Fruit fly (Drosophila melanogaster) whole organism, prepupa: ENCODE measurements around the gene CG32817.
A peak's percentile ranks its signal among the peaks of the same experiment; 100 is the strongest.

Source experiments
- Blimp-1 ChIP-seq: fragments of 200-800 bp; sonication (Bioruptor generic); optimal IDR thresholded peaks from 3 replicates; lab custom pipeline; 2017; ENCODE audit warnings: missing biosample characterization, missing genetic modification characterization, mild to moderate bottlenecking, moderate library complexity, missing genetic modification reagents
- CG10631 ChIP-seq: fragments of 200-800 bp; sonication (Bioruptor generic); optimal IDR thresholded peaks from 2 replicates; lab custom pipeline; 2016; ENCODE audit warnings: missing biosample characterization, missing genetic modification characterization
- CG10669 ChIP-seq: fragments of 200-800 bp; sonication (Bioruptor generic); optimal IDR thresholded peaks from 3 replicates; lab custom pipeline; 2018; ENCODE audit warnings: missing biosample characterization, mild to moderate bottlenecking, missing genetic modification characterization, moderate library complexity
- CG11294 ChIP-seq: fragments of 200-800 bp; sonication (Bioruptor generic); IDR thresholded peaks from 2 replicates; pipeline ENCODE4 v1.3.6; 2022; ENCODE audit warnings: missing biosample characterization, missing genetic modification characterization
- CG11762 ChIP-seq: fragments of 200-800 bp; sonication (Bioruptor generic); optimal IDR thresholded peaks from 3 replicates; lab custom pipeline; 2016; ENCODE audit warnings: missing biosample characterization, missing genetic modification characterization; ENCODE audit not compliant: insufficient read depth
- CG11902 ChIP-seq: fragments of 200-800 bp; sonication (Bioruptor generic); optimal IDR thresholded peaks from 3 replicates; lab custom pipeline; 2016; ENCODE audit warnings: missing biosample characterization, missing genetic modification characterization
- CG16779 ChIP-seq: fragments of 200-800 bp; sonication (Bioruptor generic); optimal IDR thresholded peaks from 3 replicates; lab custom pipeline; 2017; ENCODE audit warnings: missing biosample characterization, mild to moderate bottlenecking, missing genetic modification characterization
- CG31627 ChIP-seq: fragments of 200-800 bp; sonication (Bioruptor generic); optimal IDR thresholded peaks from 3 replicates; lab custom pipeline; 2016; ENCODE audit warnings: missing biosample characterization, missing genetic modification characterization
- CG32006 ChIP-seq: fragments of 200-800 bp; sonication (Bioruptor generic); optimal IDR thresholded peaks from 3 replicates; lab custom pipeline; 2017; ENCODE audit warnings: missing biosample characterization, mild to moderate bottlenecking, missing genetic modification characterization
- CG34406 ChIP-seq: fragments of 200-800 bp; sonication (Bioruptor generic); optimal IDR thresholded peaks from 3 replicates; lab custom pipeline; 2016; ENCODE audit warnings: missing biosample characterization, missing genetic modification characterization
- CG3919 ChIP-seq: fragments of 200-800 bp; sonication (Bioruptor generic); optimal IDR thresholded peaks from 3 replicates; lab custom pipeline; 2016; ENCODE audit warnings: missing biosample characterization, missing genetic modification characterization
- CG6163 ChIP-seq: fragments of 200-800 bp; sonication (Bioruptor generic); IDR thresholded peaks from 3 replicates; pipeline ENCODE4 v1.3.6; 2022; ENCODE audit warnings: missing biosample characterization, missing genetic modification characterization
- CG6276 ChIP-seq: fragments of 200-800 bp; sonication (Bioruptor generic); optimal IDR thresholded peaks from 2 replicates; lab custom pipeline; 2017; ENCODE audit warnings: missing biosample characterization, mild to moderate bottlenecking, missing genetic modification characterization
- CG6808 ChIP-seq: fragments of 200-800 bp; sonication (Bioruptor generic); optimal IDR thresholded peaks from 3 replicates; lab custom pipeline; 2017; ENCODE audit warnings: missing biosample characterization, missing genetic modification characterization, mild to moderate bottlenecking, moderate library complexity, missing genetic modification reagents
- CG6854 ChIP-seq: fragments of 200-800 bp; sonication (Bioruptor generic); optimal IDR thresholded peaks from 2 replicates; lab custom pipeline; 2017; ENCODE audit warnings: missing biosample characterization, mild to moderate bottlenecking, missing genetic modification characterization
- CG7368 ChIP-seq: fragments of 200-800 bp; sonication (Bioruptor generic); optimal IDR thresholded peaks from 3 replicates; lab custom pipeline; 2016; ENCODE audit warnings: missing biosample characterization, missing genetic modification characterization
- CG8319 ChIP-seq: fragments of 200-800 bp; sonication (Bioruptor generic); optimal IDR thresholded peaks from 3 replicates; lab custom pipeline; 2016; ENCODE audit warnings: missing biosample characterization, missing genetic modification characterization
- CG8632 ChIP-seq: fragments of 200-800 bp; sonication (Bioruptor generic); optimal IDR thresholded peaks from 3 replicates; lab custom pipeline; 2016; ENCODE audit warnings: missing biosample characterization, missing genetic modification characterization
- Eip78C ChIP-seq: fragments of 200-800 bp; sonication (Bioruptor generic); peaks from one replicate; lab custom pipeline; 2016; ENCODE audit warnings: missing biosample characterization, missing genetic modification characterization
- Eip93F ChIP-seq: fragments of 200-800 bp; sonication (Bioruptor generic); optimal IDR thresholded peaks from 2 replicates; lab custom pipeline; 2016; ENCODE audit warnings: missing biosample characterization, mild to moderate bottlenecking, missing genetic modification characterization
- Ets21C ChIP-seq: fragments of 200-800 bp; sonication (Bioruptor generic); optimal IDR thresholded peaks from 3 replicates; lab custom pipeline; 2016; ENCODE audit warnings: missing biosample characterization, missing genetic modification characterization
- Ets96B ChIP-seq: fragments of 200-800 bp; optimal IDR thresholded peaks from 2 replicates; lab custom pipeline; 2019; ENCODE audit warnings: missing biosample characterization, mild to moderate bottlenecking, missing genetic modification characterization, moderate library complexity
- Gug ChIP-seq: fragments of 200-800 bp; sonication (Bioruptor generic); IDR thresholded peaks from 2 replicates; pipeline ENCODE4 v1.3.6; 2022; ENCODE audit warnings: missing biosample characterization, missing genetic modification characterization
- Hr38 ChIP-seq: sonication (Bioruptor generic); optimal IDR thresholded peaks from 2 replicates; lab custom pipeline; 2016; ENCODE audit warnings: missing biosample characterization, missing genetic modification characterization
- Hr39 ChIP-seq: fragments of 200-800 bp; sonication (Bioruptor generic); optimal IDR thresholded peaks from 2 replicates; lab custom pipeline; 2016; ENCODE audit warnings: missing biosample characterization, missing genetic modification characterization
- Hr4 ChIP-seq: fragments of 200-800 bp; sonication (Bioruptor generic); optimal IDR thresholded peaks from 3 replicates; lab custom pipeline; 2016; ENCODE audit warnings: missing biosample characterization, missing genetic modification characterization
- OdsH ChIP-seq: fragments of 200-800 bp; sonication (Bioruptor generic); optimal IDR thresholded peaks from 3 replicates; lab custom pipeline; 2016; ENCODE audit warnings: missing biosample characterization, missing genetic modification characterization
- Smox ChIP-seq: fragments of 200-800 bp; sonication (Bioruptor generic); optimal IDR thresholded peaks from 3 replicates; lab custom pipeline; 2016; ENCODE audit warnings: missing biosample characterization, missing genetic modification characterization
- Sox102F ChIP-seq: fragments of 200-800 bp; sonication (Bioruptor generic); optimal IDR thresholded peaks from 2 replicates; lab custom pipeline; 2016; ENCODE audit warnings: missing biosample characterization, mild to moderate bottlenecking, missing genetic modification characterization
- Sox14 ChIP-seq: fragments of 200-800 bp; sonication (Bioruptor generic); optimal IDR thresholded peaks from 3 replicates; lab custom pipeline; 2016; ENCODE audit warnings: missing biosample characterization, missing genetic modification characterization
- Sox15 ChIP-seq: fragments of 200-800 bp; sonication (Bioruptor generic); optimal IDR thresholded peaks from 3 replicates; lab custom pipeline; 2016; ENCODE audit warnings: missing biosample characterization, missing genetic modification characterization
- achi ChIP-seq: fragments of 200-800 bp; sonication (Bioruptor generic); optimal IDR thresholded peaks from 3 replicates; lab custom pipeline; 2016; ENCODE audit warnings: missing biosample characterization, missing genetic modification characterization
- acj6 ChIP-seq: fragments of 200-800 bp; sonication (Bioruptor generic); optimal IDR thresholded peaks from 3 replicates; lab custom pipeline; 2016; ENCODE audit warnings: missing biosample characterization, missing genetic modification characterization
- cyc ChIP-seq: fragments of 200-800 bp; sonication (Bioruptor generic); optimal IDR thresholded peaks from 3 replicates; lab custom pipeline; 2016; ENCODE audit warnings: missing biosample characterization, missing genetic modification characterization
- dac ChIP-seq: fragments of 200-800 bp; sonication (Bioruptor generic); optimal IDR thresholded peaks from 2 replicates; lab custom pipeline; 2017; ENCODE audit warnings: missing biosample characterization, mild to moderate bottlenecking, missing genetic modification characterization
- dsx ChIP-seq: fragments of 200-800 bp; optimal IDR thresholded peaks from 3 replicates; lab custom pipeline; 2019; ENCODE audit warnings: missing biosample characterization, mild to moderate bottlenecking, missing genetic modification characterization, moderate library complexity; ENCODE audit not compliant: poor library complexity, severe bottlenecking
- esn ChIP-seq: fragments of 200-800 bp; sonication (Bioruptor generic); optimal IDR thresholded peaks from 2 replicates; lab custom pipeline; 2016; ENCODE audit warnings: missing biosample characterization, mild to moderate bottlenecking, missing genetic modification characterization, moderate library complexity
- fd59A ChIP-seq: fragments of 200-800 bp; sonication (Bioruptor generic); optimal IDR thresholded peaks from 2 replicates; lab custom pipeline; 2017; ENCODE audit warnings: missing biosample characterization, mild to moderate bottlenecking, missing genetic modification characterization, missing genetic modification reagents
- fd85E ChIP-seq: fragments of 200-800 bp; sonication (Bioruptor generic); optimal IDR thresholded peaks from 3 replicates; lab custom pipeline; 2016; ENCODE audit warnings: missing biosample characterization, missing genetic modification characterization
- fkh ChIP-seq: fragments of 200-800 bp; sonication (Bioruptor generic); optimal IDR thresholded peaks from 3 replicates; lab custom pipeline; 2017; ENCODE audit warnings: missing biosample characterization, mild to moderate bottlenecking, missing genetic modification characterization, moderate library complexity
- lz ChIP-seq: fragments of 200-800 bp; sonication (Bioruptor generic); optimal IDR thresholded peaks from 3 replicates; lab custom pipeline; 2016; ENCODE audit warnings: missing biosample characterization, missing genetic modification characterization
- net ChIP-seq: fragments of 200-800 bp; sonication (Bioruptor generic); optimal IDR thresholded peaks from 3 replicates; lab custom pipeline; 2016; ENCODE audit warnings: missing biosample characterization, missing genetic modification characterization
- pdm3 ChIP-seq: fragments of 200-800 bp; sonication (Bioruptor generic); optimal IDR thresholded peaks from 3 replicates; lab custom pipeline; 2016; ENCODE audit warnings: missing biosample characterization, missing genetic modification characterization
- salr ChIP-seq, 2 experiments: fragments of 200-800 bp; sonication (Bioruptor generic); optimal IDR thresholded peaks; 3 replicates each; lab custom pipeline; 2016 to 2018; ENCODE audit warnings: missing biosample characterization in 2 of 2, missing genetic modification characterization in 2 of 2, mild to moderate bottlenecking in 1 of 2
- svp ChIP-seq: fragments of 200-800 bp; sonication (Bioruptor generic); peaks from one replicate; lab custom pipeline; 2016; ENCODE audit warnings: missing biosample characterization, missing genetic modification characterization
- topi ChIP-seq: fragments of 200-800 bp; sonication (Bioruptor generic); optimal IDR thresholded peaks from 3 replicates; lab custom pipeline; 2016; ENCODE audit warnings: missing biosample characterization, missing genetic modification characterization
- vri ChIP-seq: fragments of 200-800 bp; sonication (Bioruptor generic); optimal IDR thresholded peaks from 3 replicates; lab custom pipeline; 2016; ENCODE audit warnings: missing biosample characterization, mild to moderate bottlenecking, missing genetic modification characterization

Gene CG32817

dm6 chrX:522357-523043 is 43.6 kb downstream of the CG32817 start (continued):
- TF ChIP-seq CG6163 (GFP tag; lab: Robert Waterston, UW), result peak; percentile 86
- TF ChIP-seq esn, result peak; percentile 81
- peak; percentile 73 for TF ChIP-seq acj6
- peak; percentile 91 for TF ChIP-seq svp
- TF ChIP-seq salr (GFP tag; optimal IDR thresholded peaks at IDR 0.05; lab: Kevin White, UChicago), result peak; percentile 38 to 41
- peak; percentile 60 for TF ChIP-seq CG8632 (GFP tag; lab: Kevin White, UChicago)
- TF ChIP-seq Gug (GFP tag; lab: Robert Waterston, UW), result no peak
- TF ChIP-seq CG16779 (tag; lab: Kevin White, UChicago), result peak; percentile 9
- peak; percentile 60 for TF ChIP-seq CG7368 (GFP tag; lab: Kevin White, UChicago)
- peak; percentile 79 for TF ChIP-seq Smox (GFP tag; lab: Kevin White, UChicago)
- TF ChIP-seq CG34406 (GFP tag; lab: Kevin White, UChicago), result peak; percentile 58
- TF ChIP-seq CG10669 (GFP tag; lab: Kevin White, UChicago), result peak; percentile 60
- TF ChIP-seq Hr4 (GFP tag; lab: Kevin White, UChicago), result peak; percentile 62
- peak; percentile 76 for TF ChIP-seq Sox102F
- TF ChIP-seq fd59A, result peak; percentile 52
- TF ChIP-seq CG6808 (GFP tag; lab: Kevin White, UChicago), result peak; percentile 56
- peak; percentile 59 for TF ChIP-seq Sox15 (GFP tag; lab: Kevin White, UChicago)

dm6 chrX:523179-523851 is 44.4 kb downstream of the CG32817 start, which contains the start of gene elav:
elav (minus strand) TSS chrX:523226.
- peak; percentile 98 for TF ChIP-seq CG32006 (GFP tag; lab: Kevin White, UChicago)
- peak; percentile 96 for TF ChIP-seq Eip93F (GFP tag; lab: Kevin White, UChicago)
- TF ChIP-seq CG6808 (GFP tag; lab: Kevin White, UChicago), result peak; percentile 98
- TF ChIP-seq CG6163 (GFP tag; lab: Robert Waterston, UW), result peak; percentile 98
- peak; percentile 95 for TF ChIP-seq CG11902 (GFP tag; lab: Kevin White, UChicago)
- peak; percentile 97 for TF ChIP-seq CG11762
- TF ChIP-seq achi (GFP tag; lab: Kevin White, UChicago), result peak; percentile 97
- peak; percentile 97 for TF ChIP-seq dac (GFP tag; lab: Kevin White, UChicago)
- peak; percentile 97 for TF ChIP-seq vri (GFP tag; lab: Kevin White, UChicago)
- TF ChIP-seq OdsH (GFP tag; lab: Kevin White, UChicago), result peak; percentile 98
- TF ChIP-seq CG8632 (GFP tag; lab: Kevin White, UChicago), result peak; percentile 97
- TF ChIP-seq acj6, result peak; percentile 98
- peak; percentile 97 for TF ChIP-seq CG3919 (GFP tag; lab: Kevin White, UChicago)
- peak; percentile 98 for TF ChIP-seq CG6854
- peak; percentile 96 for TF ChIP-seq CG7368 (GFP tag; lab: Kevin White, UChicago)
- TF ChIP-seq Blimp-1, result peak; percentile 93
- peak; percentile 98 for TF ChIP-seq Sox14
- peak; percentile 98 for TF ChIP-seq esn
- peak; percentile 98 for TF ChIP-seq CG6276
- peak; percentile 88 for TF ChIP-seq fkh (GFP tag; lab: Kevin White, UChicago)
- peak; percentile 94 for TF ChIP-seq fd85E (GFP tag; lab: Kevin White, UChicago)
- peak; percentile 97 for TF ChIP-seq CG31627
- peak; percentile 97 for TF ChIP-seq CG8319
- peak; percentile 99 for TF ChIP-seq Eip78C
- peak; percentile 98 for TF ChIP-seq pdm3 (GFP tag; lab: Kevin White, UChicago)
- TF ChIP-seq net (GFP tag; lab: Kevin White, UChicago), result peak; percentile 98
- peak; percentile 97 for TF ChIP-seq CG11294 (GFP tag; lab: Robert Waterston, UW)
- peak; percentile 97 for TF ChIP-seq CG10631
- peak; percentile 98 for TF ChIP-seq Hr4 (GFP tag; lab: Kevin White, UChicago)
- TF ChIP-seq cyc (GFP tag; lab: Kevin White, UChicago), result peak; percentile 97
- peak; percentile 13 for TF ChIP-seq Hr38 (GFP tag; lab: Kevin White, UChicago)
- TF ChIP-seq Hr39 (GFP tag; lab: Kevin White, UChicago), result peak; percentile 96
- TF ChIP-seq lz (GFP tag; lab: Kevin White, UChicago), result peak; percentile 98
- peak; percentile 96 for TF ChIP-seq dsx (GFP tag; lab: Kevin White, UChicago)
- TF ChIP-seq topi (GFP tag; lab: Kevin White, UChicago), result peak; percentile 98
- peak; percentile 95 for TF ChIP-seq Sox15 (GFP tag; lab: Kevin White, UChicago)
- TF ChIP-seq Ets21C, result peak; percentile 95
- peak; percentile 97 for TF ChIP-seq Ets96B (tag; lab: Kevin White, UChicago)
